Fruit fly (Drosophila melanogaster) whole organism, embryonic: ENCODE data around the gene Col4a1.

ENCODE experiments used
- Blimp-1 ChIP-seq: fragments of 200-800 bp; sonication (Bioruptor generic); optimal IDR thresholded peaks from 3 replicates; lab custom pipeline; 2018; ENCODE audit warnings: missing biosample characterization, missing genetic modification characterization, mild to moderate bottlenecking, moderate library complexity, missing genetic modification reagents
- C15 ChIP-seq: fragments of 200-800 bp; sonication (Bioruptor generic); IDR thresholded peaks from 3 replicates; pipeline ENCODE4 v1.3.6; 2022; ENCODE audit warnings: missing biosample characterization, missing genetic modification characterization
- CG10366 ChIP-seq: fragments of 200-800 bp; sonication (Bioruptor generic); IDR thresholded peaks from 2 replicates; pipeline ENCODE4 v1.3.6; 2022; ENCODE audit warnings: missing biosample characterization, missing genetic modification characterization
- CG11696 ChIP-seq: fragments of 200-800 bp; sonication (Bioruptor generic); IDR thresholded peaks from 2 replicates; pipeline ENCODE4 v1.3.6; 2022; ENCODE audit warnings: missing biosample characterization, missing genetic modification characterization
- CG12769 ChIP-seq: fragments of 200-800 bp; sonication (Bioruptor generic); optimal IDR thresholded peaks from 2 replicates; lab custom pipeline; 2019; ENCODE audit warnings: missing biosample characterization, mild to moderate bottlenecking, missing genetic modification characterization, moderate library complexity
- CG1647 ChIP-seq: fragments of 200-800 bp; sonication (Bioruptor generic); optimal IDR thresholded peaks from 3 replicates; lab custom pipeline; 2016; ENCODE audit warnings: missing biosample characterization, missing genetic modification characterization
- CG18262 ChIP-seq: fragments of 200-800 bp; optimal IDR thresholded peaks from 3 replicates; lab custom pipeline; 2019; ENCODE audit warnings: missing biosample characterization, mild to moderate bottlenecking, missing genetic modification characterization, moderate library complexity
- CG2202 ChIP-seq: fragments of 200-800 bp; sonication (Bioruptor generic); optimal IDR thresholded peaks from 2 replicates; lab custom pipeline; 2018; ENCODE audit warnings: missing biosample characterization, mild to moderate bottlenecking, missing genetic modification characterization
- CG31365 ChIP-seq: fragments of 200-800 bp; sonication (Bioruptor generic); optimal IDR thresholded peaks from 2 replicates; lab custom pipeline; 2018; ENCODE audit warnings: missing biosample characterization, mild to moderate bottlenecking, missing genetic modification characterization
- CG3163 ChIP-seq: fragments of 200-800 bp; sonication (Bioruptor generic); optimal IDR thresholded peaks from 3 replicates; lab custom pipeline; 2016; ENCODE audit warnings: missing biosample characterization, missing genetic modification characterization
- CG3838 ChIP-seq: fragments of 200-800 bp; sonication (Bioruptor generic); optimal IDR thresholded peaks from 3 replicates; lab custom pipeline; 2016; ENCODE audit warnings: missing biosample characterization, missing genetic modification characterization
- CG3995 ChIP-seq: fragments of 200-800 bp; sonication (Bioruptor generic); optimal IDR thresholded peaks from 3 replicates; lab custom pipeline; 2016; ENCODE audit warnings: missing biosample characterization, missing genetic modification characterization
- CG5953 ChIP-seq: fragments of 200-800 bp; sonication (Bioruptor generic); IDR thresholded peaks from 2 replicates; pipeline ENCODE4 v1.3.6; 2022; ENCODE audit warnings: missing biosample characterization, missing genetic modification characterization
- CG7357 ChIP-seq: fragments of 200-800 bp; sonication (Bioruptor generic); IDR thresholded peaks from 3 replicates; pipeline ENCODE4 v1.3.6; 2022; ENCODE audit warnings: missing biosample characterization, missing genetic modification characterization
- CG7963 ChIP-seq: fragments of 200-800 bp; sonication (Bioruptor generic); IDR thresholded peaks from 3 replicates; pipeline ENCODE4 v1.3.6; 2022; ENCODE audit warnings: missing biosample characterization, missing genetic modification characterization; ENCODE audit not compliant: partially characterized antibody
- CG8290 ChIP-seq, 3 experiments: fragments of 200-800 bp; sonication (Bioruptor generic); optimal IDR thresholded peaks; 2 replicates each; lab custom pipeline; 2016 to 2019; ENCODE audit warnings: missing biosample characterization in 3 of 3, missing genetic modification characterization in 3 of 3, mild to moderate bottlenecking in 2 of 3, moderate library complexity in 1 of 3
- CG9437 ChIP-seq: fragments of 200-800 bp; sonication (Bioruptor generic); optimal IDR thresholded peaks from 2 replicates; lab custom pipeline; 2018; ENCODE audit warnings: missing biosample characterization, mild to moderate bottlenecking, missing genetic modification characterization
- CkIIα-i1 ChIP-seq: fragments of 200-800 bp; sonication (Bioruptor generic); IDR thresholded peaks from 2 replicates; pipeline ENCODE4 v1.3.6; 2022; ENCODE audit warnings: missing biosample characterization, missing genetic modification characterization
- D19B ChIP-seq: fragments of 200-800 bp; sonication (Bioruptor generic); optimal IDR thresholded peaks from 2 replicates; lab custom pipeline; 2017; ENCODE audit warnings: missing biosample characterization, mild to moderate bottlenecking, missing genetic modification characterization
- E2f2 ChIP-seq: fragments of 200-800 bp; sonication (Bioruptor generic); IDR thresholded peaks from 2 replicates; pipeline ENCODE4 v1.3.6; 2022; ENCODE audit warnings: missing biosample characterization, missing genetic modification characterization
- Eip74EF ChIP-seq, 2 experiments: fragments of 200-800 bp in 1 of 2; fragments of >200 bp in 1 of 2; sonication (Bioruptor generic) in 1 of 2; optimal IDR thresholded peaks; 2 replicates each; lab custom pipeline; 2017 to 2019; ENCODE audit warnings: missing biosample characterization in 2 of 2, missing genetic modification characterization in 2 of 2, mild to moderate bottlenecking in 1 of 2, moderate library complexity in 1 of 2
- Fer3 ChIP-seq: fragments of 200-800 bp; sonication (Bioruptor generic); optimal IDR thresholded peaks from 2 replicates; lab custom pipeline; 2018; ENCODE audit warnings: missing biosample characterization, mild to moderate bottlenecking, missing genetic modification characterization, moderate library complexity
- H2.0 ChIP-seq: fragments of 200-800 bp; sonication (Bioruptor generic); IDR thresholded peaks from 2 replicates; pipeline ENCODE4 v1.3.6; 2022; ENCODE audit warnings: missing biosample characterization, missing genetic modification characterization
- Hr39 ChIP-seq: fragments of >200 bp; optimal IDR thresholded peaks from 2 replicates; lab custom pipeline; 2017
- Hr51 ChIP-seq, 2 experiments: fragments of 200-800 bp; sonication (Bioruptor generic); optimal IDR thresholded peaks; 2 replicates in 1 of 2; 3 replicates in 1 of 2; lab custom pipeline; 2016 to 2018; ENCODE audit warnings: missing biosample characterization in 2 of 2, missing genetic modification characterization in 2 of 2, mild to moderate bottlenecking in 1 of 2, moderate library complexity in 1 of 2
- Lhr ChIP-seq: fragments of 200-800 bp; sonication (Bioruptor generic); optimal IDR thresholded peaks from 3 replicates; lab custom pipeline; 2017; ENCODE audit warnings: mild to moderate bottlenecking, missing biosample characterization, missing genetic modification reagents, missing genetic modification characterization
- Lim3 ChIP-seq: fragments of 200-800 bp; sonication (Bioruptor generic); IDR thresholded peaks from 2 replicates; pipeline ENCODE4 v1.3.6; 2022; ENCODE audit warnings: missing biosample characterization, missing genetic modification characterization
- NK7.1 ChIP-seq: fragments of 200-800 bp; sonication (Bioruptor generic); optimal IDR thresholded peaks from 3 replicates; lab custom pipeline; 2016; ENCODE audit warnings: missing biosample characterization, missing genetic modification characterization
- Stat92E ChIP-seq, 3 experiments: fragments of >200 bp in 2 of 3; fragments of 200-800 bp in 1 of 3; sonication (Bioruptor generic) in 1 of 3; optimal IDR thresholded peaks; 2 replicates each; lab custom pipeline; 2017 to 2019; ENCODE audit warnings: missing biosample characterization in 3 of 3, missing genetic modification characterization in 3 of 3, mild to moderate bottlenecking in 1 of 3, moderate library complexity in 1 of 3
- ara ChIP-seq: fragments of 200-800 bp; sonication (Bioruptor generic); IDR thresholded peaks from 2 replicates; pipeline ENCODE4 v1.3.6; 2022; ENCODE audit warnings: missing biosample characterization, missing genetic modification characterization
- bab2 ChIP-seq: fragments of 200-800 bp; sonication (Bioruptor generic); optimal IDR thresholded peaks from 2 replicates; lab custom pipeline; 2016; ENCODE audit warnings: missing biosample characterization, missing genetic modification characterization
- bowl ChIP-seq: fragments of 200-800 bp; sonication (Bioruptor generic); IDR thresholded peaks from 2 replicates; pipeline ENCODE4 v1.3.6; 2022; ENCODE audit warnings: missing biosample characterization, missing genetic modification characterization
- cad ChIP-seq: fragments of >200 bp; optimal IDR thresholded peaks from 2 replicates; lab custom pipeline; 2017; ENCODE audit warnings: missing biosample characterization, missing genetic modification characterization
- corto ChIP-seq: fragments of 200-800 bp; sonication (Bioruptor generic); optimal IDR thresholded peaks from 2 replicates; lab custom pipeline; 2016; ENCODE audit warnings: missing biosample characterization, mild to moderate bottlenecking, missing genetic modification characterization, moderate library complexity
- crol ChIP-seq: fragments of 200-800 bp; sonication (Bioruptor generic); IDR thresholded peaks from 2 replicates; pipeline ENCODE4 v1.3.6; 2022; ENCODE audit warnings: missing biosample characterization, missing genetic modification characterization
- da ChIP-seq: fragments of 200-800 bp; sonication (Bioruptor generic); optimal IDR thresholded peaks from 2 replicates; lab custom pipeline; 2016; ENCODE audit warnings: missing biosample characterization, missing genetic modification characterization
- dati ChIP-seq: fragments of 200-800 bp; sonication (Bioruptor generic); IDR thresholded peaks from 2 replicates; pipeline ENCODE4 v1.3.6; 2022; ENCODE audit warnings: missing biosample characterization, missing genetic modification characterization
- dmrt99B ChIP-seq: fragments of 200-800 bp; sonication (Bioruptor generic); optimal IDR thresholded peaks from 2 replicates; lab custom pipeline; 2018; ENCODE audit warnings: missing biosample characterization, mild to moderate bottlenecking, missing genetic modification characterization, moderate library complexity
- fu2 ChIP-seq: fragments of 200-800 bp; sonication (Bioruptor generic); optimal IDR thresholded peaks from 2 replicates; lab custom pipeline; 2016; ENCODE audit warnings: missing biosample characterization, missing genetic modification characterization
- hkb ChIP-seq, 2 experiments: fragments of 200-800 bp in 1 of 2; fragments of >200 bp in 1 of 2; sonication (Bioruptor generic) in 1 of 2; IDR thresholded peaks in 1 of 2; optimal IDR thresholded peaks in 1 of 2; 2 replicates each; pipeline versions ENCODE4 v1.3.6 to Lab custom; 2017 to 2022; ENCODE audit warnings: missing biosample characterization in 1 of 2, missing genetic modification characterization in 1 of 2
- ken ChIP-seq: fragments of 200-800 bp; sonication (Bioruptor generic); IDR thresholded peaks from 3 replicates; pipeline ENCODE4 v1.3.6; 2022; ENCODE audit warnings: missing biosample characterization, missing genetic modification characterization
- lbe ChIP-seq: fragments of 200-800 bp; sonication (Bioruptor generic); optimal IDR thresholded peaks from 2 replicates; lab custom pipeline; 2016; ENCODE audit warnings: missing biosample characterization, mild to moderate bottlenecking, missing genetic modification characterization
- nom ChIP-seq: fragments of 200-800 bp; sonication (Bioruptor generic); optimal IDR thresholded peaks from 2 replicates; lab custom pipeline; 2017; ENCODE audit warnings: missing biosample characterization, missing genetic modification characterization, mild to moderate bottlenecking, moderate library complexity, missing genetic modification reagents
- onecut ChIP-seq: fragments of 200-800 bp; sonication (Bioruptor generic); IDR thresholded peaks from 2 replicates; pipeline ENCODE4 v1.3.6; 2022; ENCODE audit warnings: missing biosample characterization, missing genetic modification characterization
- pum ChIP-seq: fragments of 200-800 bp; sonication (Bioruptor generic); optimal IDR thresholded peaks from 2 replicates; lab custom pipeline; 2016; ENCODE audit warnings: missing biosample characterization, missing genetic modification characterization
- sim ChIP-seq: fragments of 200-800 bp; sonication (Bioruptor generic); IDR thresholded peaks from 2 replicates; pipeline ENCODE4 v1.3.6; 2022; ENCODE audit warnings: missing biosample characterization, missing genetic modification characterization
- tio ChIP-seq: fragments of 200-800 bp; sonication (Bioruptor generic); optimal IDR thresholded peaks from 2 replicates; lab custom pipeline; 2017; ENCODE audit warnings: missing biosample characterization, missing genetic modification characterization, inconsistent platforms
- toy ChIP-seq: fragments of 200-800 bp; sonication (Bioruptor generic); IDR thresholded peaks from 2 replicates; pipeline ENCODE4 v1.3.6; 2022; ENCODE audit warnings: missing biosample characterization, missing genetic modification characterization
- trh ChIP-seq: fragments of 200-800 bp; sonication (Bioruptor generic); optimal IDR thresholded peaks from 2 replicates; lab custom pipeline; 2016; ENCODE audit warnings: missing biosample characterization, missing genetic modification characterization
- tup ChIP-seq: fragments of 200-800 bp; sonication (Bioruptor generic); optimal IDR thresholded peaks from 2 replicates; lab custom pipeline; 2016; ENCODE audit warnings: missing biosample characterization, mild to moderate bottlenecking, missing genetic modification characterization, moderate library complexity
- zfh2 ChIP-seq: fragments of 200-800 bp; sonication (Bioruptor generic); optimal IDR thresholded peaks from 2 replicates; lab custom pipeline; 2016; ENCODE audit warnings: missing biosample characterization, missing genetic modification characterization

Gene Col4a1

DNA sequence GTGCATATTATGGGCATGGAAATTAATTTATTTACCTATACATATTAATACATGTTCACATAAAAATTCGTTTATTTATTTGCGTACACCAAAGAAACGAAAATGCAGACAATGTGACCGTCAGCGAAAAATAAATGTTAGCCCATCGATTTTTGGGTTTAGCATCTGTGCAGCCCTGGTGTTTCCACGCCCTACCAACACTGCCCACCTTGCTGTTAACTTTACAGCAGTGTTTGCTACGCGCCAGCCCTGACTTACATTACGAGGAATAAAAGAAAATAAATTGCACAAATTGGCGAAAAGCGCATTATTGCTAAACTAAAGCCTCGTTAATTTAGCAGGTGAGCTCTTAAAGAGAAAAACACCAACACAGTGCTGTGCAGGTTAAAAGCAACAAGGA lies 13.6 kb downstream of the Col4a1 start, which contains the start of the genes CG33995, CG44000 and CG44001 (continued):
- TF ChIP-seq CG1647 = peak; percentile 16
- TF ChIP-seq bab2 (GFP tag; lab: Kevin White, UChicago) = peak; percentile 46
- no peak for TF ChIP-seq CkIIα-i1 (GFP tag; lab: Robert Waterston, UW)
- TF ChIP-seq CG7963 = no peak
- TF ChIP-seq CG9437 = peak; percentile 24
- peak; percentile 43 for TF ChIP-seq fu2 (GFP tag; lab: Kevin White, UChicago)
- peak; percentile 29 for TF ChIP-seq CG3995
- TF ChIP-seq E2f2 = peak; percentile 74
- TF ChIP-seq CG3838 (GFP tag; lab: Kevin White, UChicago) = no peak
- peak; percentile 35 for TF ChIP-seq Lhr
- peak; percentile 64 for TF ChIP-seq zfh2 (GFP tag; lab: Kevin White, UChicago)
- no peak for TF ChIP-seq C15
- TF ChIP-seq Hr51 (GFP tag; optimal IDR thresholded peaks at IDR 0.05; lab: Kevin White, UChicago) = peak; percentile 10 to 60
- no peak for TF ChIP-seq D19B (GFP tag; lab: Kevin White, UChicago)
- TF ChIP-seq sim (GFP tag; lab: Robert Waterston, UW) = no peak
- no peak for TF ChIP-seq bowl (GFP tag; lab: Robert Waterston, UW)
- TF ChIP-seq tup = peak; percentile 28
- no peak for TF ChIP-seq Eip74EF (GFP tag; optimal IDR thresholded peaks at IDR 0.05; lab: Kevin White, UChicago)
- peak in 1 of 3 experiments; percentile 60 for TF ChIP-seq Stat92E (GFP tag; optimal IDR thresholded peaks at IDR 0.05; lab: Kevin White, UChicago)
- TF ChIP-seq hkb (optimal IDR thresholded peaks at IDR 0.05; lab: Kevin White, UChicago) = peak; percentile 25
- TF ChIP-seq hkb (GFP tag; IDR thresholded peaks at IDR 0.05; lab: Robert Waterston, UW) = no peak
- TF ChIP-seq dmrt99B = no peak
- peak; percentile 52 for TF ChIP-seq pum
- TF ChIP-seq Hr39 (lab: Kevin White, UChicago) = no peak
- peak; percentile 15 for TF ChIP-seq CG3163
- TF ChIP-seq ken (GFP tag; lab: Robert Waterston, UW) = peak; percentile 76
- no peak for TF ChIP-seq Lim3 (GFP tag; lab: Robert Waterston, UW)
- no peak for TF ChIP-seq CG5953
- TF ChIP-seq CG31365 (tag; lab: Kevin White, UChicago) = no peak
- peak; percentile 58 for TF ChIP-seq CG8290 (GFP tag; optimal IDR thresholded peaks at IDR 0.05; lab: Kevin White, UChicago)
- TF ChIP-seq CG8290 (tag; optimal IDR thresholded peaks at IDR 0.05; lab: Kevin White, UChicago) = peak in 1 of 2 experiments; percentile 91
- TF ChIP-seq corto (GFP tag; lab: Kevin White, UChicago) = no peak
- TF ChIP-seq CG12769 = peak; percentile 61
- no peak for TF ChIP-seq CG18262 (tag; lab: Kevin White, UChicago)
- no peak for TF ChIP-seq NK7.1
- TF ChIP-seq crol (GFP tag; lab: Robert Waterston, UW) = no peak
- TF ChIP-seq cad = no peak
- peak; percentile 37 for TF ChIP-seq nom (GFP tag; lab: Kevin White, UChicago)
- no peak for TF ChIP-seq trh (GFP tag; lab: Kevin White, UChicago)
- no peak for TF ChIP-seq CG2202 (tag; lab: Kevin White, UChicago)
- peak; percentile 98 for TF ChIP-seq onecut (GFP tag; lab: Robert Waterston, UW)
- peak; percentile 50 for TF ChIP-seq H2.0 (GFP tag; lab: Robert Waterston, UW)
- TF ChIP-seq lbe (GFP tag; lab: Kevin White, UChicago) = peak; percentile 10
- no peak for TF ChIP-seq Blimp-1
- no peak for TF ChIP-seq da (GFP tag; lab: Kevin White, UChicago)
- no peak for TF ChIP-seq dati
- no peak for TF ChIP-seq ara
- peak; percentile 21 for TF ChIP-seq Fer3 (tag; lab: Kevin White, UChicago)
- TF ChIP-seq toy (GFP tag; lab: Robert Waterston, UW) = no peak
- TF ChIP-seq tio (GFP tag; lab: Kevin White, UChicago) = no peak
- TF ChIP-seq CG11696 = no peak
- TF ChIP-seq CG10366 (GFP tag; lab: Robert Waterston, UW) = peak; percentile 32
- TF ChIP-seq CG7357 (GFP tag; lab: Robert Waterston, UW) = no peak
